Worm (Caenorhabditis elegans) whole organism, early embryonic: ENCODE measurements around the gene fbxa-155.

ENCODE experiments used
- B0310.2 ChIP-seq: sonication (generic microtip); optimal IDR thresholded peaks from 2 replicates; lab custom pipeline; 2016; ENCODE audit warnings: mild to moderate bottlenecking, missing genetic modification characterization, missing compliant biosample characterization
- F13C5.2 ChIP-seq: sonication (generic microtip); optimal IDR thresholded peaks from 2 replicates; lab custom pipeline; 2017; ENCODE audit warnings: mild to moderate bottlenecking, missing genetic modification characterization, inconsistent platforms, missing compliant biosample characterization
- aly-1 ChIP-seq: sonication (generic microtip); optimal IDR thresholded peaks from 2 replicates; lab custom pipeline; 2016; ENCODE audit warnings: missing genetic modification characterization, missing compliant biosample characterization
- ama-1 ChIP-seq: fragments of 150-350 bp; optimal IDR thresholded peaks from 2 replicates; lab custom pipeline; 2014
- ceh-13 ChIP-seq: fragments of 200-800 bp; sonication (Bioruptor generic); optimal IDR thresholded peaks from 2 replicates; lab custom pipeline; 2018; ENCODE audit warnings: mild to moderate bottlenecking, missing genetic modification characterization, missing compliant biosample characterization
- ceh-36 ChIP-seq: sonication (generic microtip); optimal IDR thresholded peaks from 2 replicates; lab custom pipeline; 2016; ENCODE audit warnings: missing genetic modification characterization, inconsistent platforms, missing compliant biosample characterization
- ets-7 ChIP-seq: sonication (generic microtip); optimal IDR thresholded peaks from 2 replicates; lab custom pipeline; 2016; ENCODE audit warnings: missing genotype, missing genetic modification characterization, missing compliant biosample characterization
- flt-1 ChIP-seq: fragments of 200-800 bp; sonication (Bioruptor generic); IDR thresholded peaks from 2 replicates; pipeline ENCODE4 v1.3.6; 2022; ENCODE audit warnings: missing genetic modification characterization, missing compliant biosample characterization
- hmbx-1 ChIP-seq: sonication (generic microtip); optimal IDR thresholded peaks from 2 replicates; lab custom pipeline; 2016; ENCODE audit warnings: mild to moderate bottlenecking, missing genetic modification characterization, missing compliant biosample characterization
- hmg-4 ChIP-seq: fragments of 200-800 bp; sonication (Bioruptor generic); optimal IDR thresholded peaks from 2 replicates; lab custom pipeline; 2018; ENCODE audit warnings: mild to moderate bottlenecking, missing genetic modification characterization, missing compliant biosample characterization
- hnd-1 ChIP-seq: sonication (generic microtip); optimal IDR thresholded peaks from 2 replicates; lab custom pipeline; 2016; ENCODE audit warnings: missing genetic modification characterization, missing compliant biosample characterization
- pes-1 ChIP-seq: fragments of 200-800 bp; sonication (Bioruptor generic); IDR thresholded peaks from 2 replicates; pipeline ENCODE4 v1.3.6; 2022; ENCODE audit warnings: missing genetic modification reagents, missing genetic modification characterization, missing compliant biosample characterization
- scrt-1 ChIP-seq: fragments of 200-800 bp; sonication (Bioruptor generic); IDR thresholded peaks from 2 replicates; pipeline ENCODE4 v1.3.6; 2022; ENCODE audit warnings: missing genetic modification characterization, missing compliant biosample characterization
- sea-1 ChIP-seq: fragments of 200-800 bp; sonication (Bioruptor generic); conservative IDR thresholded peaks from 2 replicates; pipeline ENCODE4 v1.3.6; 2022; ENCODE audit warnings: missing genetic modification characterization, missing compliant biosample characterization
- tbx-11 ChIP-seq: fragments of 200-800 bp; sonication (Bioruptor generic); IDR thresholded peaks from 2 replicates; pipeline ENCODE4 v1.3.6; 2022; ENCODE audit warnings: missing genetic modification characterization, missing compliant biosample characterization
- tbx-37 ChIP-seq: fragments of 200-800 bp; sonication (Bioruptor generic); conservative IDR thresholded peaks from 2 replicates; pipeline ENCODE4 v1.3.6; 2022; ENCODE audit warnings: missing genetic modification reagents, missing genetic modification characterization, missing compliant biosample characterization
- tra-4 ChIP-seq: sonication (generic microtip); optimal IDR thresholded peaks from 2 replicates; lab custom pipeline; 2017; ENCODE audit warnings: missing genetic modification characterization, missing compliant biosample characterization

The fbxa-155 gene

DNA sequence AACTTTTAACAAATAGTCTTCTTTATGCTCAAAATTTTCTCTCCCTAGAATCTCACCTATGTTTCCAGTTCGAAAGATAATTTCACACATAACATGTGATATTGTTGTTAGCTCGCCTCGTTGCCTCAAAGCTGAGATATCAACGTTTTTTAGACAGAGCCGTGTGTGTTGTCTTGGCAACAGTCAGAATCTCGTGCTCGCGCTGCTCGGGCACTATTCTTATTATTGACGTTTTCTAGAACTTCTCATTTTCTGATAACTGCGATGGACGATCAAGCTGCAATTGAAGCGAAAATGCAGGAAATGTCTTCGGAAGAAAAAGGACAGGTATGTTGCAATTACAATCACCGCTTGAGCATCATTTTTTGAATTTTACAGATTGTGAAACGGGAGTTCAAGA, 25.8 kb upstream of the fbxa-155 start, which contains the start of gene xbx-3:
TSS of gene xbx-3 (plus strand) at position 163 of the 400 bp plus-strand sequence.
- TF ChIP-seq aly-1 (no peak), sea-1 (GFP tag; lab: Robert Waterston, UW) (no peak), scrt-1 (GFP tag; lab: Robert Waterston, UW) (no peak)

DNA sequence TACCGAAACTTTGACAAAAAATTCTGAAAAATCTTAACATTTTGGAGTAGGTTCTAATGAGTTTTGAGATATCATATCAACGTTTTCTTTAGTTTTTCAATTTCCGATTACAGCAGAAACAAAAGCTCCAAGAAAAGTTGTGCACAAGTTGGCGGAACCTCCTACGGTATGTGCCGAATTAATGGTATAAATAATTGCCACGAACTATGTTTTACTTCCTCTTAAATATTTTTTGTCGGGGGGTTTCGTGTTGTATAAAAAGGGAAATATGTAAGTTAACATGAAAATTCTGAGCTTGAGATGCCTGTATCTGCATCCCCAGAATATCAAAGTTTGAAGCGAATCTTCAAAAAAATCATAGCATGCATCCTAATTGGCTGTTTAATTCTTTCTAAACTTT, 23.9 kb upstream of the fbxa-155 start, which contains the start of gene M04D8.8:
TSS of gene M04D8.8 (plus strand) at position 301 of the 400 bp plus-strand sequence.
- TF ChIP-seq F13C5.2 (no peak), aly-1 (no peak), ama-1 (lab: Kevin White, UChicago) (no peak), B0310.2 (no peak), ceh-13 (GFP tag; lab: Kevin White, UChicago) (no peak), tra-4 (tag; lab: Kevin White, UChicago) (no peak), tbx-37 (GFP tag; lab: Robert Waterston, UW) (no peak), flt-1 (GFP tag; lab: Robert Waterston, UW) (no peak), sea-1 (GFP tag; lab: Robert Waterston, UW) (no peak)

ce11 chrIII:10033213-10033612, 23.2 kb upstream of the fbxa-155 start, which contains the start of gene M04D8.5:
M04D8.5 (minus strand) TSS chrIII:10033313.
- TF ChIP-seq hmg-4 (GFP tag; lab: Kevin White, UChicago) (no peak), hmbx-1 (tag; lab: Kevin White, UChicago) (no peak), B0310.2 (no peak), ets-7 (tag; lab: Kevin White, UChicago) (no peak), hnd-1 (tag; lab: Kevin White, UChicago) (no peak), ceh-13 (GFP tag; lab: Kevin White, UChicago) (no peak), sea-1 (GFP tag; lab: Robert Waterston, UW) (no peak), tbx-11 (GFP tag; lab: Robert Waterston, UW) (no peak), tra-4 (tag; lab: Kevin White, UChicago) (no peak), scrt-1 (GFP tag; lab: Robert Waterston, UW) (no peak), ceh-36 (tag; lab: Kevin White, UChicago) (no peak), ama-1 (lab: Kevin White, UChicago) (no peak), aly-1 (no peak), tbx-37 (GFP tag; lab: Robert Waterston, UW) (no peak), pes-1 (GFP tag; lab: Robert Waterston, UW) (no peak)

ce11 chrIII:10030549-10030948, 20.5 kb upstream of the fbxa-155 start, which contains the start of gene M04D8.4:
M04D8.4 (minus strand) TSS chrIII:10030649.
- TF ChIP-seq sea-1 (GFP tag; lab: Robert Waterston, UW), result no peak
- TF ChIP-seq pes-1 (GFP tag; lab: Robert Waterston, UW), result no peak
- no peak for TF ChIP-seq B0310.2
- TF ChIP-seq tbx-37 (GFP tag; lab: Robert Waterston, UW), result no peak
- TF ChIP-seq ama-1 (lab: Kevin White, UChicago), result no peak
- TF ChIP-seq ceh-36 (tag; lab: Kevin White, UChicago), result no peak
- no peak for TF ChIP-seq hnd-1 (tag; lab: Kevin White, UChicago)

DNA sequence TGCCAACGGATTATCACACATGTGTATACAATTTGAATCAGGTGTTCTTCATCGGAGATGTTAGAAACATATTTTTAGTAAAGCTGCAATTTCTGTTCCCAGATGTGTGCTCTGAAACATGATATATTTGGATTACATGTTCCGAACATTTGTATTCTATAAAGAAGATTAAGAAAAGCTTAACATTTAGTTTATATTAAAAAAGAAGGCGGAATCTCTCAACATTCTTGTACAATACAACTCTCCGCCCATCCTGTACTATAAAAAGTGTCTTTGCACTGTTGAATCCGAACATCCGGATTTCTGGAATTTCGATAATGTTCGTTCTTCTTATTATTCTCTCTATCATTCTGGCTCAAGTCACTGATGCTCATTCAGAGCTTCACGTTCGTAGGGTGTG, 17.9 kb upstream of the fbxa-155 start, which contains the start of gene ins-23:
TSS of gene ins-23 (plus strand) at position 301 of the 400 bp plus-strand sequence.
- TF ChIP-seq sea-1 (GFP tag; lab: Robert Waterston, UW) (no peak), ets-7 (tag; lab: Kevin White, UChicago) (no peak), scrt-1 (GFP tag; lab: Robert Waterston, UW) (no peak), hmg-4 (GFP tag; lab: Kevin White, UChicago) (no peak), aly-1 (no peak), tra-4 (tag; lab: Kevin White, UChicago) (no peak), ceh-13 (GFP tag; lab: Kevin White, UChicago) (no peak), tbx-11 (GFP tag; lab: Robert Waterston, UW) (no peak), hnd-1 (tag; lab: Kevin White, UChicago) (no peak), flt-1 (GFP tag; lab: Robert Waterston, UW) (no peak), tbx-37 (GFP tag; lab: Robert Waterston, UW) (no peak), B0310.2 (no peak), F13C5.2 (no peak), ceh-36 (tag; lab: Kevin White, UChicago) (no peak), pes-1 (GFP tag; lab: Robert Waterston, UW) (no peak), ama-1 (lab: Kevin White, UChicago) (no peak), hmbx-1 (tag; lab: Kevin White, UChicago) (no peak)

ce11 chrIII:10025989-10026388, 16.0 kb upstream of the fbxa-155 start, which contains the start of gene ins-22:
ins-22 (plus strand) TSS chrIII:10026289.
- TF ChIP-seq tbx-37 (GFP tag; lab: Robert Waterston, UW) (no peak), flt-1 (GFP tag; lab: Robert Waterston, UW) (no peak), sea-1 (GFP tag; lab: Robert Waterston, UW) (no peak), aly-1 (no peak), hmg-4 (GFP tag; lab: Kevin White, UChicago) (no peak), ets-7 (tag; lab: Kevin White, UChicago) (no peak), ceh-36 (tag; lab: Kevin White, UChicago) (no peak), hnd-1 (tag; lab: Kevin White, UChicago) (no peak), pes-1 (GFP tag; lab: Robert Waterston, UW) (no peak), tra-4 (tag; lab: Kevin White, UChicago) (no peak), tbx-11 (GFP tag; lab: Robert Waterston, UW) (no peak), B0310.2 (no peak), hmbx-1 (tag; lab: Kevin White, UChicago) (no peak), ceh-13 (GFP tag; lab: Kevin White, UChicago) (no peak), F13C5.2 (no peak), scrt-1 (GFP tag; lab: Robert Waterston, UW) (no peak), ama-1 (lab: Kevin White, UChicago) (no peak)

DNA sequence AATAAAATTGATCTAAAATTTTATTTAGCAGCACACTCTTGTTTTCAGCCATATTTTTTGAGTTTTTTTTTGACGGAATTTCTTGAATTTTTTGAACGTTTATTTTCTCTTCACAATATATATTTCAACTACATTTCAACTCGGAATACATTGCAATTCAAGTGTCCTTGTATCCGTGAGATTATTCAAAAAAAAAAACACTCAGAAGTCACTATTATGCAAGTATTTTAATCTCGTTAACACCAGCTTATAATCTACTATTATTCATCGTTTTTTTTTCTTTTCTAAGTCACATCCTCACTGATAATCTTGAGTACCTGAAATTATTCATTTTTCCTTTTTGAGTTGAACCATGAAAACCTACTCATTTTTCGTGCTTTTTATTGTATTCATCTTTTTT, 13.4 kb upstream of the fbxa-155 start, which contains the start of gene ins-21:
TSS of gene ins-21 (plus strand) at position 301 of the 400 bp plus-strand sequence.
- TF ChIP-seq ceh-13 (GFP tag; lab: Kevin White, UChicago), result no peak
- TF ChIP-seq ceh-36 (tag; lab: Kevin White, UChicago), result no peak
- TF ChIP-seq tbx-11 (GFP tag; lab: Robert Waterston, UW), result no peak
- no peak for TF ChIP-seq sea-1 (GFP tag; lab: Robert Waterston, UW)
- TF ChIP-seq tra-4 (tag; lab: Kevin White, UChicago), result no peak
- TF ChIP-seq hmbx-1 (tag; lab: Kevin White, UChicago), result no peak
- TF ChIP-seq hnd-1 (tag; lab: Kevin White, UChicago), result no peak
- no peak for TF ChIP-seq B0310.2
